Worm (Caenorhabditis elegans): ENCODE results near the gene rps-25.

DNA sequence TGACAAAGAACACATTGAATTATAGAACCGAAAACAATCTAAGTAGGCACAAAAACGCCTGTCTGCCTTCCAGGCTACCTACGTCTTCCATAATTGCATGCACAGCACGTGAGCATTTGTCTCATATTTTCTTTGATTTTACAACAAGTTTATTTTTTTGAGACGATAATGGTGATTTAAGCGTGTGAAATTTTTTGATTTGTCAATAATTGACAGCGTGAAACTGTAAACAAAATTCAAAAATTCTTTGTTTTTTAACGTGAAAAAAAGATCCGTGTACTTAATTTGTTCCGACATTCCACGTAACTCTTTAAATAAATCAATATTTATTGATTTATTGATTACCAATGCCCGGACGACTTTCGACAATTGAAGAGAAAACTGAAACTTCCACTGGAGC lies 30.4 kb downstream of the rps-25 start, which contains the start of gene dhhc-13:
- no peak for TF ChIP-seq ztf-11 (tag; optimal IDR thresholded peaks at IDR 0.05)
- no peak for TF ChIP-seq elt-1 (tag; optimal IDR thresholded peaks at IDR 0.05)
- TF ChIP-seq lsy-2 (tag; optimal IDR thresholded peaks at IDR 0.05): no peak
- no peak for TF ChIP-seq nhr-77 (tag; optimal IDR thresholded peaks at IDR 0.05)
- no peak for TF ChIP-seq aly-2 (tag; optimal IDR thresholded peaks at IDR 0.05)
- TF ChIP-seq ama-1 (optimal IDR thresholded peaks at IDR 0.05): no peak
- TF ChIP-seq C34F6.9 (tag; optimal IDR thresholded peaks at IDR 0.05): no peak
- TF ChIP-seq unc-62 (GFP tag; optimal IDR thresholded peaks at IDR 0.05): no peak
- no peak for TF ChIP-seq ztf-1 (GFP tag; conservative IDR thresholded peaks at IDR 0.05)
- TF ChIP-seq ZK546.5 (tag; optimal IDR thresholded peaks at IDR 0.05): no peak
- no peak for TF ChIP-seq mdl-1 (tag; optimal IDR thresholded peaks at IDR 0.05)
- no peak for TF ChIP-seq lin-13 (GFP tag; optimal IDR thresholded peaks at IDR 0.05)
- TF ChIP-seq mab-5 (tag; optimal IDR thresholded peaks at IDR 0.05): no peak

Data from whole organism, L2 larva.